Worm (Caenorhabditis elegans): ENCODE results near the gene kmo-1.

The kmo-1 gene

ce11 chrV:12048445-12048844, 21.9 kb downstream of the kmo-1 start, which contains the start of gene dars-2:
dars-2 (plus strand) TSS chrV:12048745.
- TF ChIP-seq hlh-17 (GFP tag; optimal IDR thresholded peaks at IDR 0.05; ENCODE audit: borderline replicate concordance) (no peak), pqm-1 (tag; optimal IDR thresholded peaks at IDR 0.05) (no peak), alr-1 (tag; optimal IDR thresholded peaks at IDR 0.05; ENCODE audit: borderline replicate concordance) (no peak), ceh-63 (GFP tag; optimal IDR thresholded peaks at IDR 0.05) (no peak), sox-4 (tag; optimal IDR thresholded peaks at IDR 0.05) (no peak), lin-35 (GFP tag; optimal IDR thresholded peaks at IDR 0.05) (no peak), mep-1 (tag; optimal IDR thresholded peaks at IDR 0.05) (no peak), ztf-11 (tag; optimal IDR thresholded peaks at IDR 0.05) (no peak), grh-1 (GFP tag; IDR thresholded peaks at IDR 0.05) (no peak), nhr-85 (tag) (no peak), aha-1 (tag; optimal IDR thresholded peaks at IDR 0.05) (no peak), jun-1 (tag; optimal IDR thresholded peaks at IDR 0.05) (no peak), swsn-7 (tag; optimal IDR thresholded peaks at IDR 0.05) (no peak)

DNA sequence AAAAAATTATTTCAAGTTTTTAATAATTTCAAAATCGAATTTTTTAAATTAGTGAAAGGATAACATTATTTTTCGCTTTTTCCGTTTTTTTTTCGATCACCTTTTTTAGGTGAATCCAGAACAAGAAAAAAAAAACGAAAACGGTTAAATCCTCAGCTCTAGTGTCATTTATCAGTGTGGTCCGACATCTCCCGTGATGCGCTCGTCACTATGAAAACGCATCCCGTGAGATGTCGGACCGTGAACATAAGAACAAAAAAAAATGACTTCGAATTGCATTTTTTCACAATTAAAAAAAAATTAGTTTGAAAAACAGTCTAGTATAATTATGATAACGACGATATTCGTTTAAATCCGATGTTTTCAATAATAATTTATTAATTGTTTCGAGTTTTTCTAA, 22.6 kb downstream of the kmo-1 start:
- TF ChIP-seq dpl-1 (GFP tag; optimal IDR thresholded peaks at IDR 0.05) (no peak), snpc-4 (tag; optimal IDR thresholded peaks at IDR 0.05) (peak; percentile 56), nhr-28 (tag; optimal IDR thresholded peaks at IDR 0.05) (no peak), lin-14 (GFP tag; optimal IDR thresholded peaks at IDR 0.05) (no peak)

DNA sequence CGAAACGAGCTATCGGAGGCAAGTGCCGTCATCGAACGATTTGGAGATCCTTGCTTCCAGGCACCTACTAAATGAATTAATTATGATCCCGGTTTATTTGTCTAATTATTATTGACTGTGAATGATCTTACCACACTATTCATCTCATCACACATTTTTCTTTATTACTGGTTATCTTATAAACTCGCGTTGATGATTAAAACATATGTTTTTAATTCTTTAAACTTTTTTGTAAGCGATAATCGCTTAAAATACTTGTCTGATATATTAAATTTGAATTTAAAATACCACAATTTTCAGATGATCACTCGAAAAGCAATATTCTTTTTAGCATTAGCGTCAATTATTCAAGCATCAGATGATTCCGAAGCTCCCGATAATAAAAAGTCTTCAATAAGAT, 25.2 kb downstream of the kmo-1 start, which contains the start of gene F10C2.5:
F10C2.5 (plus strand) TSS at position 301 of the 400 bp plus-strand sequence.
- TF ChIP-seq lin-35 (GFP tag; optimal IDR thresholded peaks at IDR 0.05) (no peak), isw-1 (GFP tag; IDR thresholded peaks at IDR 0.05) (no peak)

- TF ChIP-seq mdl-1 (tag; optimal IDR thresholded peaks at IDR 0.05) = no peak
- TF ChIP-seq C16A3.4 (tag; optimal IDR thresholded peaks at IDR 0.05) = peak; percentile 63
- TF ChIP-seq C34B4.2 (tag; optimal IDR thresholded peaks at IDR 0.05) = no peak
- no peak for TF ChIP-seq fos-1 (tag; optimal IDR thresholded peaks at IDR 0.05)
- TF ChIP-seq zag-1 (tag; optimal IDR thresholded peaks at IDR 0.05) = no peak
- peak; percentile 64 for TF ChIP-seq xbp-1 (tag; optimal IDR thresholded peaks at IDR 0.05)
- TF ChIP-seq C04F5.9 (tag; optimal IDR thresholded peaks at IDR 0.05) = peak; percentile 26
- TF ChIP-seq F16B12.6 (tag; optimal IDR thresholded peaks at IDR 0.05) = peak; percentile 11
- peak; percentile 34 for TF ChIP-seq irx-1 (tag; optimal IDR thresholded peaks at IDR 0.05)
- peak; percentile 63 to 84 for TF ChIP-seq lsy-2 (tag; optimal IDR thresholded peaks at IDR 0.05)
- peak; percentile 60 for TF ChIP-seq blmp-1 (tag; optimal IDR thresholded peaks at IDR 0.05)
- no peak for TF ChIP-seq nhr-84 (tag; optimal IDR thresholded peaks at IDR 0.05)
- TF ChIP-seq nhr-47 (tag; optimal IDR thresholded peaks at IDR 0.05) = peak; percentile 63
- peak; percentile 48 for TF ChIP-seq nhr-19 (GFP tag; conservative IDR thresholded peaks at IDR 0.05)
- TF ChIP-seq nhr-20 (tag; optimal IDR thresholded peaks at IDR 0.05) = peak; percentile 71
- TF ChIP-seq ces-1 (GFP tag; optimal IDR thresholded peaks at IDR 0.05) = no peak
- TF ChIP-seq nhr-28 (tag; optimal IDR thresholded peaks at IDR 0.05) = no peak
- peak in 1 of 3 experiments; percentile 63 for TF ChIP-seq ceh-82 (tag; optimal IDR thresholded peaks at IDR 0.05)
- TF ChIP-seq nhr-12 (tag; optimal IDR thresholded peaks at IDR 0.05) = no peak
- peak; percentile 27 for TF ChIP-seq nhr-90 (tag; optimal IDR thresholded peaks at IDR 0.05; ENCODE audit: poor library complexity)
- no peak for TF ChIP-seq sptf-1 (tag; optimal IDR thresholded peaks at IDR 0.05)
- peak; percentile 89 to 95 for TF ChIP-seq efl-1 (optimal IDR thresholded peaks at IDR 0.05)
- TF ChIP-seq efl-1 (GFP tag; optimal IDR thresholded peaks at IDR 0.05 in 1 of 2) = peak; percentile 94 to 99
- TF ChIP-seq dpl-1 (GFP tag; optimal IDR thresholded peaks at IDR 0.05) = peak; percentile 92 to 96 (median 94)
- peak; percentile 5 for TF ChIP-seq mep-1 (tag; optimal IDR thresholded peaks at IDR 0.05)
- peak; percentile 81 for TF ChIP-seq nhr-85 (tag)
- TF ChIP-seq elt-3 (tag; optimal IDR thresholded peaks at IDR 0.05) = peak in 2 of 6 experiments; percentile 50 to 62
- no peak for TF ChIP-seq Y116A8C.19 (tag; optimal IDR thresholded peaks at IDR 0.05; ENCODE audit: borderline replicate concordance)
- TF ChIP-seq rnt-1 (tag; optimal IDR thresholded peaks at IDR 0.05) = peak; percentile 50
- TF ChIP-seq isw-1 (GFP tag; IDR thresholded peaks at IDR 0.05) = peak; percentile 48
- TF ChIP-seq dsc-1 (tag; optimal IDR thresholded peaks at IDR 0.05) = peak; percentile 28
- peak; percentile 74 for TF ChIP-seq lin-15B (tag; optimal IDR thresholded peaks at IDR 0.05)
- peak; percentile 93 to 96 for TF ChIP-seq lin-35 (GFP tag; optimal IDR thresholded peaks at IDR 0.05)
- TF ChIP-seq snpc-4 (tag; optimal IDR thresholded peaks at IDR 0.05) = peak; percentile 19
These were observed 29.3 kb downstream of the kmo-1 start, which contains the start of the genes kup-1 and F10C2.4 for ce11 chrV:12040823-12041606. kup-1 (minus strand) TSS chrV:12040873. F10C2.4 (plus strand) TSS chrV:12041556.

Measured in whole organism, L1 larva.